Fruit fly (Drosophila melanogaster) whole organism, pupa: ENCODE results near the gene CG43221.

ENCODE experiments used
- CG10348 ChIP-seq: fragments of 200-800 bp; sonication (Bioruptor generic); IDR thresholded peaks from 2 replicates; pipeline ENCODE4 v1.3.6; 2022; ENCODE audit warnings: missing biosample characterization, missing genetic modification characterization
- CG12605 ChIP-seq: fragments of 200-800 bp; sonication (Bioruptor generic); IDR thresholded peaks from 2 replicates; pipeline ENCODE4 v1.3.6; 2022; ENCODE audit warnings: missing biosample characterization, missing genetic modification characterization
- CG13204 ChIP-seq: fragments of 200-800 bp; sonication (Bioruptor generic); optimal IDR thresholded peaks from 2 replicates; lab custom pipeline; 2018; ENCODE audit warnings: missing biosample characterization, mild to moderate bottlenecking, missing genetic modification characterization, moderate library complexity
- CG14655 ChIP-seq: fragments of 200-800 bp; sonication (Bioruptor generic); optimal IDR thresholded peaks from 3 replicates; lab custom pipeline; 2017; ENCODE audit warnings: mild to moderate bottlenecking, missing biosample characterization, missing genetic modification reagents, missing genetic modification characterization
- CG15710 ChIP-seq: fragments of 200-800 bp; sonication (Bioruptor generic); optimal IDR thresholded peaks from 2 replicates; lab custom pipeline; 2018; ENCODE audit warnings: missing biosample characterization, mild to moderate bottlenecking, missing genetic modification characterization, moderate library complexity
- CG17806 ChIP-seq: fragments of 200-800 bp; sonication (Bioruptor generic); optimal IDR thresholded peaks from 2 replicates; lab custom pipeline; 2018; ENCODE audit warnings: missing biosample characterization, mild to moderate bottlenecking, missing genetic modification characterization, moderate library complexity
- CG32121 ChIP-seq: fragments of 200-800 bp; sonication (Bioruptor generic); IDR thresholded peaks from 2 replicates; pipeline ENCODE4 v1.3.6; 2022; ENCODE audit warnings: missing biosample characterization, missing genetic modification characterization
- CG34367 ChIP-seq: fragments of 200-800 bp; sonication (Bioruptor generic); optimal IDR thresholded peaks from 2 replicates; lab custom pipeline; 2018; ENCODE audit warnings: missing biosample characterization, mild to moderate bottlenecking, missing genetic modification characterization
- CG4496 ChIP-seq: fragments of 200-800 bp; sonication (Bioruptor generic); IDR thresholded peaks from 3 replicates; pipeline ENCODE4 v1.3.6; 2022; ENCODE audit warnings: missing biosample characterization, missing genetic modification characterization
- CG8159 ChIP-seq: fragments of 200-800 bp; sonication (Bioruptor generic); optimal IDR thresholded peaks from 3 replicates; lab custom pipeline; 2018; ENCODE audit warnings: missing biosample characterization, mild to moderate bottlenecking, missing genetic modification characterization, moderate library complexity
- CG8301 ChIP-seq: fragments of 200-800 bp; sonication (Bioruptor generic); optimal IDR thresholded peaks from 2 replicates; lab custom pipeline; 2018; ENCODE audit warnings: missing biosample characterization, mild to moderate bottlenecking, missing genetic modification characterization
- CG9948 ChIP-seq: fragments of 200-800 bp; sonication (Bioruptor generic); optimal IDR thresholded peaks from 2 replicates; lab custom pipeline; 2018; ENCODE audit warnings: missing biosample characterization, mild to moderate bottlenecking, missing genetic modification characterization, moderate library complexity
- D1 ChIP-seq: fragments of 200-800 bp; sonication (Bioruptor generic); optimal IDR thresholded peaks from 2 replicates; lab custom pipeline; 2018; ENCODE audit warnings: missing biosample characterization, mild to moderate bottlenecking, missing genetic modification characterization, moderate library complexity
- EcR ChIP-seq: fragments of 200-800 bp; sonication (Bioruptor generic); optimal IDR thresholded peaks from 3 replicates; lab custom pipeline; 2019; ENCODE audit warnings: missing biosample characterization, missing genetic modification characterization, mild to moderate bottlenecking, moderate library complexity, missing genetic modification reagents
- Ets98B ChIP-seq: fragments of 200-800 bp; sonication (Bioruptor generic); IDR thresholded peaks from 2 replicates; pipeline ENCODE4 v1.3.6; 2022; ENCODE audit warnings: missing biosample characterization, missing genetic modification characterization
- Pif1A ChIP-seq: fragments of 200-800 bp; sonication (Bioruptor generic); optimal IDR thresholded peaks from 3 replicates; lab custom pipeline; 2016; ENCODE audit warnings: missing biosample characterization, missing genetic modification characterization
- Pif1B ChIP-seq: fragments of 200-800 bp; sonication (Bioruptor generic); optimal IDR thresholded peaks from 3 replicates; lab custom pipeline; 2016; ENCODE audit warnings: missing biosample characterization, missing genetic modification characterization
- Snoo ChIP-seq: fragments of 200-800 bp; sonication (Bioruptor generic); optimal IDR thresholded peaks from 3 replicates; lab custom pipeline; 2017; ENCODE audit warnings: missing biosample characterization, mild to moderate bottlenecking, missing genetic modification characterization, inconsistent platforms
- fd96Ca ChIP-seq: fragments of 200-800 bp; sonication (Bioruptor generic); IDR thresholded peaks from 3 replicates; pipeline ENCODE4 v1.3.6; 2022; ENCODE audit warnings: missing biosample characterization, missing genetic modification characterization
- gl ChIP-seq: fragments of 200-800 bp; sonication (Bioruptor generic); optimal IDR thresholded peaks from 2 replicates; lab custom pipeline; 2018; ENCODE audit warnings: missing biosample characterization, mild to moderate bottlenecking, missing genetic modification characterization
- rn ChIP-seq: fragments of 200-800 bp; sonication (Bioruptor generic); IDR thresholded peaks from 2 replicates; pipeline ENCODE4 v1.3.6; 2022; ENCODE audit warnings: missing biosample characterization, missing genetic modification characterization

The CG43221 gene

DNA sequence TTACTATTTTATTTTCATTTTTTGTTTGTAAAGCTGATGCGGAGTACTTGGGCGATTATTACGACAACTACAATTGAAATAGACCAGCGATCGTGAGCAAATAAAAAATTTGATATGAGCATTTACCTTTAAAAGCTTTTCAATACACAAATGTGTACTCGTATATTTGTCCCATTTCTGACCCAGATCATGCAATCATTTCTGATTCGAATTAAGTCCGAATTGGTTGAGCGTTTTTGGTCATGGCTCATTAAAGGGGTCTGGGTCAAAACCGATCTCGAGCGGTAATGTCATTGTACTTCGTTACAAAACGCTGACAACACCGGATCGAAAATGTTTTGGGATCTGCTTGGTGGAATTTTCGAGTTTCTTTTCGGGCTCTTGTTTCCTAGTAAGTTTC, 707 bp downstream of the CG43221 start, which contains the start of gene CG43220:
Gene CG43220 (plus strand): TSS at position 301 of the 400 bp plus-strand sequence.
- TF ChIP-seq Pif1B (GFP tag; lab: Kevin White, UChicago) (no peak), CG10348 (GFP tag; lab: Robert Waterston, UW) (no peak), CG4496 (no peak), Ets98B (GFP tag; lab: Robert Waterston, UW) (no peak), rn (GFP tag; lab: Robert Waterston, UW) (no peak), Pif1A (GFP tag; lab: Kevin White, UChicago) (no peak), CG12605 (GFP tag; lab: Robert Waterston, UW) (no peak), Snoo (tag; lab: Kevin White, UChicago) (no peak), CG9948 (tag; lab: Kevin White, UChicago) (no peak), fd96Ca (GFP tag; lab: Robert Waterston, UW) (no peak), gl (tag; lab: Kevin White, UChicago) (no peak), EcR (GFP tag; lab: Kevin White, UChicago) (no peak)

DNA sequence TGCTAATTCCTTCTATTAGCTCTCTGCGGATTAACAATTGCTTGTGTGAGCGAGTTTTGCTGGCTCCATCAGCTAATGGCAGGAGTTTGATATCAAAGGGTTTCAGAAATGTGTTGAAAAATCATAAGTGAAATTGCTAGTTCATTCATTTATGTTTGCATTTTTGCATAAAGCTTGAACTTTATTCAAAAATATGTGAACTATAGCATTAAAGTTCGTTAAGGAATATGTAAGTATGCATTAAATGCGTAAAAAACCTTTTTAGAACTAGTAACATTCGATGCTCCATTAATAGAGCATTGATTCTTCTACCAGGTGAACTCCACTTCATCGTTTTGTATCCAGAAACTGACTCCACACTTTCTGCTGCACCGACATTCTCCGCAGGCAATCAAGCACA, 7.1 kb downstream of the CG43221 start:
- TF ChIP-seq Ets98B (GFP tag; lab: Robert Waterston, UW): no peak
- no peak for TF ChIP-seq fd96Ca (GFP tag; lab: Robert Waterston, UW)
- TF ChIP-seq CG8301: no peak
- no peak for TF ChIP-seq EcR (GFP tag; lab: Kevin White, UChicago)
- no peak for TF ChIP-seq CG32121 (GFP tag; lab: Robert Waterston, UW)
- no peak for TF ChIP-seq CG13204

DNA sequence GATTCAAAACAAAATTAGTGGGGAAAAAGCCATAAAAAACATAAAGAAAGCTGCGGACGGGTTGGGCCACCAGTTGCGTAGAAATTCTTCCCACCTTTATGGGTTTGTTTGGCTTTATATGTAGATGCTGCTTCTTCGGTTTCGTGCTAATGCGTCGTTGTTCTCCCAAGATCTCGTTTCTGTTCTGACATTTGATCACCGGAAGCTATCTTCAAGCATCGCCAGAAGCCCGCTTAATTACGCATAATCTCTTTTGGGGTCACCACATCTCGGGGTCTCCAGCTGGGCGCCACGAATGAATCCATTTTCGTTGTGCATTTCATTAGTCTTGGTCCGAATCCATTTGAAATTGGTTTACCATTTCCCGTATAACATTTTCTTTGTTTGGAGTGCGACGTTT, 10.2 kb downstream of the CG43221 start:
- TF ChIP-seq CG9948 (tag; lab: Kevin White, UChicago): no peak
- TF ChIP-seq fd96Ca (GFP tag; lab: Robert Waterston, UW): no peak
- TF ChIP-seq D1 (tag; lab: Kevin White, UChicago): no peak
- TF ChIP-seq CG17806 (tag; lab: Kevin White, UChicago): no peak
- TF ChIP-seq EcR (GFP tag; lab: Kevin White, UChicago): no peak
- TF ChIP-seq CG8159: no peak
- no peak for TF ChIP-seq CG15710 (tag; lab: Kevin White, UChicago)
- no peak for TF ChIP-seq CG32121 (GFP tag; lab: Robert Waterston, UW)
- TF ChIP-seq CG34367 (tag; lab: Kevin White, UChicago): no peak
- no peak for TF ChIP-seq rn (GFP tag; lab: Robert Waterston, UW)
- TF ChIP-seq CG10348 (GFP tag; lab: Robert Waterston, UW): no peak
- no peak for TF ChIP-seq Pif1B (GFP tag; lab: Kevin White, UChicago)
- no peak for TF ChIP-seq CG8301
- no peak for TF ChIP-seq CG13204
- TF ChIP-seq CG12605 (GFP tag; lab: Robert Waterston, UW): no peak
- TF ChIP-seq CG14655 (GFP tag; lab: Kevin White, UChicago): no peak
- no peak for TF ChIP-seq CG4496
- no peak for TF ChIP-seq Pif1A (GFP tag; lab: Kevin White, UChicago)

DNA sequence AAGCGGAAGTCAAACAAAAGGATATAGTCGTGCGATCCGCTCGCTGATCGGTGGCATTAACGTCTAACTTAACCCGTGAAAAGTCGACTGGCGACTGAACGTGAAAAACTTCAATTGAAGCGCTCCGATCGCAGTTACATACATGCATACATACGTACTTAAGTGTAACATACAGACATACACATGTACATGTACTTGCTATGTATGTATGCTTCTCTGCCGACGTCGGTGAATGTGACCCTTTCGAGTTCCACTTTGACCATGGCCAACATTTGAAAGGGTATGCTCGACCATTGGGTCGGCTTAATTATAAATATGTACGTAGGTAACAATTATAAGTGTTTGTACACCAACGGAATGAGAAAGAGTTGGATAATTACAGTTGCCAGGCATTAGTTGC, 11.6 kb downstream of the CG43221 start, which contains the start of gene qua:
Gene qua (minus strand): TSS at position 101 of the 400 bp plus-strand sequence.
- no peak for TF ChIP-seq CG4496
- no peak for TF ChIP-seq gl (tag; lab: Kevin White, UChicago)
- no peak for TF ChIP-seq CG15710 (tag; lab: Kevin White, UChicago)
- TF ChIP-seq CG14655 (GFP tag; lab: Kevin White, UChicago): peak; percentile 19

DNA sequence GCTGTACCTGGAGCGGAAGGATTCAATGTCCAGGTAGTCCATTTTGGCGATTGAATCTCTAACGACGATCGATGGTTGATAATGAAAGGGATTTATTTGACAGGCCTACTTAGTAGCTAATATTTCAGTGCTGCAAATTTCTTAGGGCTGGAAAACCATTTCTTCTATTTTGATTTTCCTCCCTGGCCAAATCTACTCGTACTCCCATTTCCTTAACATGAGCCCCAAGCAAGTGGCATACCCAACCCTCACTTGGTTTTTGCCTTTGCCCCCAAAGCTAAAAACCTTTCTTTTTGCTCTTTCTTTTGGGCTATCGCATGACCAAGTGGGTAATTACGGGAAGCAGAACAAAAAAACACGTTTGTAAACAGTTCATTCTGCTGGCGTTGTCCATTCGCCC, 13.2 kb downstream of the CG43221 start, which contains the start of gene CG15142:
Gene CG15142 (minus strand): TSS at position 101 of the 400 bp plus-strand sequence.
- no peak for TF ChIP-seq Pif1B (GFP tag; lab: Kevin White, UChicago)
- no peak for TF ChIP-seq CG15710 (tag; lab: Kevin White, UChicago)
- no peak for TF ChIP-seq Snoo (tag; lab: Kevin White, UChicago)
- TF ChIP-seq CG12605 (GFP tag; lab: Robert Waterston, UW): no peak
- no peak for TF ChIP-seq CG14655 (GFP tag; lab: Kevin White, UChicago)
- TF ChIP-seq rn (GFP tag; lab: Robert Waterston, UW): no peak
- no peak for TF ChIP-seq CG10348 (GFP tag; lab: Robert Waterston, UW)
- TF ChIP-seq D1 (tag; lab: Kevin White, UChicago): no peak
- TF ChIP-seq CG9948 (tag; lab: Kevin White, UChicago): no peak
- no peak for TF ChIP-seq CG8301
- no peak for TF ChIP-seq CG4496

DNA sequence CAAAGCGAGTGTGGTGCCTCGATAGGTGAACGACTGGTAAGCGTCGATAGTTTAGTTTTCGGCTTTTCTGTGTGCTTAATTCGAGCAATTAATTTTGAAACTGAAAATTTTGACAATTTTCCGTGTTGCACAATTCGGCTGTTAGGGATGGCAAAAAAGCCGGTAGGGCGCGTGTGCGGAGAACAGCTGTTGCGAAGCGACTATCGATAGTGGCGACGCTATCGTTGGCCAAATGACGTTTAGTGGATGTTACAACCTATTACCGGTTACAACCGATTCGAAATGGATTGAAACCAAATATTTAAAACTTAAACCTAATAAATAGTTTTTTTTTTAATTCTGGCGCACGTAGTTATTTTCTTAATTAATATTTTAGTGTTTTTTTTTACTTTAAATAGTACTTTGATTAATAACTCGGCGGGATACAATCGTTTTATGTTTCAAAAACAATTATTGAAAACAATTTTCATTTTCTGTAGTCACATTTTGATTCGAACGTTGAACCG, 15.4 kb downstream of the CG43221 start, which contains the start of the genes mEFTs and Dhc36C:
Gene mEFTs (minus strand): TSS at position 161 of the 506 bp plus-strand sequence.
Gene Dhc36C (plus strand): TSS at position 456 of the 506 bp plus-strand sequence.
- no peak for TF ChIP-seq CG13204
- no peak for TF ChIP-seq CG8301
- TF ChIP-seq fd96Ca (GFP tag; lab: Robert Waterston, UW): no peak
- TF ChIP-seq CG15710 (tag; lab: Kevin White, UChicago): no peak
- no peak for TF ChIP-seq CG10348 (GFP tag; lab: Robert Waterston, UW)
- TF ChIP-seq CG34367 (tag; lab: Kevin White, UChicago): no peak
- no peak for TF ChIP-seq Pif1B (GFP tag; lab: Kevin White, UChicago)
- no peak for TF ChIP-seq CG32121 (GFP tag; lab: Robert Waterston, UW)
- TF ChIP-seq D1 (tag; lab: Kevin White, UChicago): no peak
- TF ChIP-seq CG14655 (GFP tag; lab: Kevin White, UChicago): no peak
- no peak for TF ChIP-seq CG4496
